Worm (Caenorhabditis elegans) whole organism, mixed stage, embryonic: ENCODE data around the gene C08E8.4.

ENCODE experiments used
- bed-3 ChIP-seq: fragments of 200-800 bp; sonication (Bioruptor generic); optimal IDR thresholded peaks from 3 replicates; lab custom pipeline; 2018; ENCODE audit warnings: mild to moderate bottlenecking, missing genetic modification characterization, moderate library complexity, missing compliant biosample characterization
- blmp-1 ChIP-seq: fragments of 150-350 bp; optimal IDR thresholded peaks from 2 replicates; lab custom pipeline; 2014; ENCODE audit warnings: missing biosample characterization, missing genetic modification characterization
- ceh-39 ChIP-seq: fragments of 150-350 bp; optimal IDR thresholded peaks from 2 replicates; lab custom pipeline; 2014; ENCODE audit warnings: missing biosample characterization, missing genetic modification characterization
- ceh-43 ChIP-seq: fragments of 200-800 bp; sonication (Bioruptor generic); optimal IDR thresholded peaks from 2 replicates; lab custom pipeline; 2018; ENCODE audit warnings: mild to moderate bottlenecking, missing genetic modification characterization, moderate library complexity, missing compliant biosample characterization
- ces-1 ChIP-seq: fragments of 150-350 bp; optimal IDR thresholded peaks from 2 replicates; lab custom pipeline; 2014; ENCODE audit warnings: missing biosample characterization, missing genetic modification reagents, missing genetic modification characterization
- cnd-1 ChIP-seq: fragments of 200-800 bp; sonication (Bioruptor generic); optimal IDR thresholded peaks from 2 replicates; lab custom pipeline; 2018; ENCODE audit warnings: mild to moderate bottlenecking, missing genetic modification characterization, missing compliant biosample characterization
- drap-1 ChIP-seq: fragments of 200-800 bp; sonication (Bioruptor generic); optimal IDR thresholded peaks from 3 replicates; lab custom pipeline; 2018; ENCODE audit warnings: mild to moderate bottlenecking, missing genetic modification characterization, missing compliant biosample characterization
- elt-1 ChIP-seq: sonication (generic microtip); optimal IDR thresholded peaks from 2 replicates; lab custom pipeline; 2017; ENCODE audit warnings: missing genetic modification characterization, mild to moderate bottlenecking, missing compliant biosample characterization, antibody characterized with exemption, moderate library complexity, borderline replicate concordance; ENCODE audit not compliant: insufficient read depth
- flh-1 ChIP-seq: fragments of 200-800 bp; sonication (Bioruptor generic); optimal IDR thresholded peaks from 2 replicates; lab custom pipeline; 2018; ENCODE audit warnings: mild to moderate bottlenecking, missing genetic modification characterization, moderate library complexity, missing compliant biosample characterization
- hlh-1 ChIP-seq: fragments of 150-350 bp; optimal IDR thresholded peaks from 2 replicates; lab custom pipeline; 2014; ENCODE audit warnings: missing biosample characterization, missing genetic modification reagents, missing genetic modification characterization
- lin-13 ChIP-seq: fragments of 150-350 bp; optimal IDR thresholded peaks from 2 replicates; lab custom pipeline; 2014; ENCODE audit warnings: missing biosample characterization, missing genetic modification characterization
- lin-32 ChIP-seq: fragments of 200-800 bp; sonication (Bioruptor generic); optimal IDR thresholded peaks from 2 replicates; lab custom pipeline; 2018; ENCODE audit warnings: mild to moderate bottlenecking, missing genetic modification characterization, missing compliant biosample characterization
- lsy-2 ChIP-seq: fragments of 150-350 bp; optimal IDR thresholded peaks from 2 replicates; lab custom pipeline; 2014; ENCODE audit warnings: missing biosample characterization, missing genetic modification characterization
- mab-5 ChIP-seq: fragments of 150-350 bp; optimal IDR thresholded peaks from 2 replicates; lab custom pipeline; 2014; ENCODE audit warnings: missing biosample characterization, missing genetic modification characterization
- mls-2 ChIP-seq: sonication (generic microtip); optimal IDR thresholded peaks from 2 replicates; lab custom pipeline; 2016; ENCODE audit warnings: mild to moderate bottlenecking, missing genetic modification characterization, moderate library complexity, missing compliant biosample characterization
- nhr-12 ChIP-seq: fragments of 150-350 bp; optimal IDR thresholded peaks from 2 replicates; lab custom pipeline; 2014; ENCODE audit warnings: missing biosample characterization, missing genetic modification characterization
- nhr-2 ChIP-seq: fragments of 150-350 bp; optimal IDR thresholded peaks from 2 replicates; lab custom pipeline; 2014; ENCODE audit warnings: missing biosample characterization, missing genetic modification characterization
- nhr-237 ChIP-seq: fragments of 150-350 bp; optimal IDR thresholded peaks from 2 replicates; lab custom pipeline; 2014; ENCODE audit warnings: missing biosample characterization, missing genetic modification characterization
- nhr-28 ChIP-seq: fragments of 150-350 bp; optimal IDR thresholded peaks from 2 replicates; lab custom pipeline; 2014; ENCODE audit warnings: missing biosample characterization, missing genetic modification characterization
- nhr-76 ChIP-seq: sonication (generic microtip); optimal IDR thresholded peaks from 2 replicates; lab custom pipeline; 2017; ENCODE audit warnings: missing biosample characterization, missing genetic modification characterization
- pha-4 ChIP-seq: fragments of 150-350 bp; optimal IDR thresholded peaks from 2 replicates; lab custom pipeline; 2018; ENCODE audit warnings: missing biosample characterization, missing genetic modification reagents, missing genetic modification characterization
- sem-2 ChIP-seq: fragments of 200-800 bp; sonication (Bioruptor generic); optimal IDR thresholded peaks from 2 replicates; lab custom pipeline; 2018; ENCODE audit warnings: mild to moderate bottlenecking, missing genetic modification characterization, missing compliant biosample characterization
- snpc-4 ChIP-seq: fragments of 150-350 bp; optimal IDR thresholded peaks from 2 replicates; lab custom pipeline; 2014; ENCODE audit warnings: missing biosample characterization, missing genetic modification characterization
- tbx-8 ChIP-seq: fragments of 200-800 bp; sonication (Bioruptor generic); optimal IDR thresholded peaks from 2 replicates; lab custom pipeline; 2018; ENCODE audit warnings: mild to moderate bottlenecking, missing genetic modification characterization, moderate library complexity, missing compliant biosample characterization
- unc-120 ChIP-seq: sonication (generic microtip); optimal IDR thresholded peaks from 2 replicates; lab custom pipeline; 2017; ENCODE audit warnings: missing genetic modification characterization, missing compliant biosample characterization; ENCODE audit not compliant: poor library complexity, severe bottlenecking
- unc-39 ChIP-seq: fragments of 150-350 bp; optimal IDR thresholded peaks from 2 replicates; lab custom pipeline; 2014; ENCODE audit warnings: missing biosample characterization, missing genetic modification characterization
- unc-62 ChIP-seq: fragments of 150-350 bp; optimal IDR thresholded peaks from 2 replicates; lab custom pipeline; 2014; ENCODE audit warnings: missing biosample characterization, missing genetic modification reagents, missing genetic modification characterization
- ztf-11 ChIP-seq: fragments of 150-350 bp; optimal IDR thresholded peaks from 2 replicates; lab custom pipeline; 2014; ENCODE audit warnings: missing biosample characterization, missing genetic modification characterization

C08E8.4 gene

DNA sequence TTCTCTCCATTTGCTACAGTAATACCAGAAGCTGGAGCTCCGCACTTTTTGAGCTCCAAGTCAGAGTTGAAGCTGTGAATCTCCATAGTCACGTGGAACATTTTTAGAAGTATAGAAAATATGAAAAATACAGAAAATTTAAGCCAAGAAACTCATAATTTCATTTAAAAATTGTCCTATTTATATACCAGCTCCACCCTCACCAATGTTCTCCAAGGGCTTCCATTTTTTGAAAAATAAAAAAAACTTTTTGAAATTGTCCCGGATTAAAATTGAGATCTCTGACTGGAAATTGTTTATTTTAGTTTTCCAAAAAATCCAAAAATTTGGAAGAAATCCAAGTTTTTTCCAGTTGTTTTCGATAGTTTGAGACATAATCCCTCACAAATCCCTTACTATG, 11.8 kb upstream of the C08E8.4 start, which contains the start of gene C08E8.5:
Gene C08E8.5 (minus strand): TSS at position 101 of the 400 bp plus-strand sequence.
- no peak for TF ChIP-seq ces-1 (GFP tag; lab: Kevin White, UChicago)
- TF ChIP-seq flh-1 (GFP tag; lab: Kevin White, UChicago): no peak
- TF ChIP-seq lsy-2 (tag; lab: Kevin White, UChicago): no peak
- TF ChIP-seq unc-39 (tag; lab: Kevin White, UChicago): no peak
- no peak for TF ChIP-seq cnd-1 (tag; lab: Kevin White, UChicago)
- no peak for TF ChIP-seq nhr-76

DNA sequence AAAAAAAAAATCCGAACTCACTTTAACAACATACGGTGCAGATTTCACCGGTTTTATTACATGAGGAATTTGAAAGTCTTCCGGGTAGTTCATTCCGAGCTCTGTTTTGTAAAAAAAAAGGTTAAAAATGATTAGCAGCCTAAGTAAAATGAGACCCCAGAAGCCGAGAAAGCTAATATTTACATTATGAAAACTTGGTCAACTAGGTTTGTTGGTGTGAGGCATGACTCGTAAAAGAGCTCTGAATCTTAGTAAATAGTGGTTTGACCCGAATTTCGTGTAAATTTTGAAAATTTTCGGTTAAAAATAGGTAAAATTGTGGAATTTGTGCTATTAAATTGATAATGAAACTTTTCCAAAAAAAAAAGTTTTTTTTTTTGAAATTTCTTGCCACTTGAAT, 9.2 kb upstream of the C08E8.4 start, which contains the start of gene C08E8.1:
Gene C08E8.1 (minus strand): TSS at position 101 of the 400 bp plus-strand sequence.
- TF ChIP-seq blmp-1 (no peak), mls-2 (tag; lab: Kevin White, UChicago) (no peak), pha-4 (tag; lab: Kevin White, UChicago) (no peak), unc-62 (GFP tag; lab: Kevin White, UChicago) (no peak), unc-120 (tag; lab: Kevin White, UChicago) (no peak), ceh-39 (no peak), flh-1 (GFP tag; lab: Kevin White, UChicago) (no peak), ztf-11 (tag; lab: Kevin White, UChicago) (no peak), bed-3 (GFP tag; lab: Kevin White, UChicago) (no peak)

DNA sequence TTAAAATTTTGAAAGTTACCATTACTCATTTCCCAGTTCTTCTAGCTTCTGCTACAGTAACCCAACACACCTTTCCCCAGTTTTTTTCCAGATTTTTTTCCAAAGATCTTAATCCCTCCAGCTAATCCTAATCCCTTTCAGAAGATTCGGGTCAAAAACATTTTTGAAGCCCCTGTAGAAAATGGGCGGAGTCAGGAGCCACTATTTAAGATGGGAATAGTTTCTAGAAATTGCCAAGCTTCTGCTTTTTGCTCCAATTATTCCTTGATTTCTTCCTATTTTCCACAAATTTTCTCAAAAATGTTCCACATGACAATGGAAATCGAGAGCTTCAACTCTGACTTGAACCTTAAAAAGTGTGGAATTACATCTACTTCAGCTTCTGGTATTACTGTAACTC, 7.1 kb upstream of the C08E8.4 start, which contains the start of gene C08E8.9:
Gene C08E8.9 (plus strand): TSS at position 301 of the 400 bp plus-strand sequence.
- TF ChIP-seq lin-32 (GFP tag; lab: Kevin White, UChicago) (no peak), lsy-2 (tag; lab: Kevin White, UChicago) (no peak), hlh-1 (tag; lab: Kevin White, UChicago) (no peak), cnd-1 (tag; lab: Kevin White, UChicago) (no peak)
- TF ChIP-seq, all 35 proteins: peak for 0

DNA sequence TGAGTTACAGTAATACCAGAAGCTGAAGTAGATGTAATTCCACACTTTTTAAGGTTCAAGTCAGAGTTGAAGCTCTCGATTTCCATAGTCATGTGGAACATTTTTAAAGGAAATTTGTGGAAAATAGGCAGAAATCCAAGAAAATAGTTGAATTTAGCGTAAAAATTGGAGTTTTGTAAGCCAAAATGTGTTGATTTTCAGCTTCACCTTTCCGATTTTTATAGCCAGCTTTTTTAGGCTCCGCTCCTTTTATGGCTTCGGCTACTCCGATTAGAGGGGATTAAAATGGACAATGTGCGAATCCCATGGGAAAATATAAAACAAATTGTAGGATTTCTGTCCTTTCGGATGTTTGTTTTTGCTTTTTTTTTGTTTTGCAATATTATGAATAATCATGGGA, 3.3 kb upstream of the C08E8.4 start, which contains the start of gene C08E8.6:
Gene C08E8.6 (minus strand): TSS at position 101 of the 400 bp plus-strand sequence.
- TF ChIP-seq lin-13 (no peak), nhr-76 (no peak), mab-5 (tag; lab: Kevin White, UChicago) (no peak), nhr-12 (no peak), drap-1 (GFP tag; lab: Kevin White, UChicago) (no peak), ceh-39 (no peak), unc-39 (tag; lab: Kevin White, UChicago) (no peak), nhr-2 (tag; lab: Kevin White, UChicago) (no peak), hlh-1 (tag; lab: Kevin White, UChicago) (no peak), lsy-2 (tag; lab: Kevin White, UChicago) (no peak), ztf-11 (tag; lab: Kevin White, UChicago) (no peak), blmp-1 (no peak), nhr-237 (tag; lab: Kevin White, UChicago) (no peak), nhr-28 (no peak), elt-1 (tag; lab: Kevin White, UChicago) (no peak), ces-1 (GFP tag; lab: Kevin White, UChicago) (no peak)

DNA sequence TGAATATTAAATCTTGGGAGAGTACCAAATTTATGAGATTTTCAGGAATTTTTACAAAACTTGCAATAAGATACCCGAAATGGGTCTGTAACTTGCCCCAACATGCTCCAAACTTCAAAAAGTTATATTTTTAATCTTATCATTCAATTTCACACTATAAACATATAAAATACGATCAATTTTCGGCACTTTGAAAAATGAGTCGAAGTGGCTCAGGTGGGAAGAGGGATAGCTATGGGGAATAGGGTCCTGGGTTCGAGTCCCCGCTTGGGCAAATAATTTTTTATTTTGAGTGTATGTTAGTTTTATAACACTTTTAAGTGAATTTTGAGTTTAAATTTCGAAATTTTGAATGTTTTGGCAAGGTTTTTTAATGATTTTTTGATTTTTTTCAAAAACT, 618 bp upstream of the C08E8.4 start:
- TF ChIP-seq nhr-12 (no peak), sem-2 (GFP tag; lab: Kevin White, UChicago) (no peak), tbx-8 (no peak), ztf-11 (tag; lab: Kevin White, UChicago) (no peak), bed-3 (GFP tag; lab: Kevin White, UChicago) (no peak), cnd-1 (tag; lab: Kevin White, UChicago) (no peak), hlh-1 (tag; lab: Kevin White, UChicago) (no peak), drap-1 (GFP tag; lab: Kevin White, UChicago) (no peak), nhr-2 (tag; lab: Kevin White, UChicago) (no peak), lin-32 (GFP tag; lab: Kevin White, UChicago) (no peak), ces-1 (GFP tag; lab: Kevin White, UChicago) (no peak), snpc-4 (tag; lab: Kevin White, UChicago) (no peak), ceh-43 (GFP tag; lab: Kevin White, UChicago) (no peak), mab-5 (tag; lab: Kevin White, UChicago) (no peak), nhr-28 (no peak)

DNA sequence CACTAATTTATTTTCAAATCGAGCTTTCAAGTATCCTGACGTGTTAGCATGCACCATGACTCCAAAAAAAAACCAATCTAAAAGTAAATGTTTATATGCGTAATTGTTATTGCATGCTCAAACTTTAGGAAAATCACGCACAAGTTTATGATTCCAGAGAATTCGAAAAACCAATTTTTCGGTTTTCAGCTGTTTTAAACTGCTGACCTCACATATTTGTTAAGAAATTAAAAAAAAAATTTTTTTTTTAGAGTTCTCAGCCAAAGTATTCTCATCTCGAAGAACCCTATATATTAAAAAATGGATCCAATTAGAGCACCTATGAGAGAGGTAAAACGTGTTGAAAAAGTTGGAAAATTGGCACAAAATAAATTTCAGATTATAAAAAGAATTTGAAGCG, 2.5 kb downstream of the C08E8.4 start, which contains the start of gene Y51A2B.2:
Gene Y51A2B.2 (plus strand): TSS at position 301 of the 400 bp plus-strand sequence.
- TF ChIP-seq snpc-4 (tag; lab: Kevin White, UChicago) (no peak), lin-32 (GFP tag; lab: Kevin White, UChicago) (no peak), nhr-2 (tag; lab: Kevin White, UChicago) (no peak), ceh-43 (GFP tag; lab: Kevin White, UChicago) (no peak)
